Worm (Caenorhabditis elegans) whole organism, young adult: ENCODE data around the gene atic-1.

Experiments used
- B0261.1 ChIP-seq: sonication (generic microtip); optimal IDR thresholded peaks from 2 replicates; lab custom pipeline; 2016; ENCODE audit warnings: mild to moderate bottlenecking, missing genetic modification characterization, moderate library complexity, missing compliant biosample characterization
- F22D6.2 ChIP-seq: sonication (generic microtip); optimal IDR thresholded peaks from 2 replicates; lab custom pipeline; 2016; ENCODE audit warnings: mild to moderate bottlenecking, missing genetic modification characterization, missing compliant biosample characterization
- F33H1.4 ChIP-seq: fragments of 200-800 bp; sonication (Bioruptor generic); IDR thresholded peaks from 2 replicates; pipeline ENCODE4 v1.3.6; 2022; ENCODE audit warnings: missing genetic modification reagents, missing genetic modification characterization, missing compliant biosample characterization
- F39B2.1 ChIP-seq: fragments of 200-800 bp; sonication (Bioruptor generic); IDR thresholded peaks from 2 replicates; pipeline ENCODE4 v1.3.6; 2022; ENCODE audit warnings: missing genetic modification reagents, missing genetic modification characterization, missing compliant biosample characterization
- F52B5.7 ChIP-seq: sonication (generic microtip); optimal IDR thresholded peaks from 2 replicates; lab custom pipeline; 2016; ENCODE audit warnings: mild to moderate bottlenecking, missing genetic modification characterization, missing compliant biosample characterization
- K12H6.12 ChIP-seq: fragments of 200-800 bp; sonication (Bioruptor generic); optimal IDR thresholded peaks from 2 replicates; lab custom pipeline; 2018; ENCODE audit warnings: mild to moderate bottlenecking, missing genetic modification characterization, missing compliant biosample characterization
- Y53G8AR.9 ChIP-seq: fragments of 200-800 bp; sonication (Bioruptor generic); conservative IDR thresholded peaks from 2 replicates; pipeline ENCODE4 v1.3.6; 2022; ENCODE audit warnings: missing genetic modification reagents, missing genetic modification characterization, missing compliant biosample characterization
- Y79H2A.3 ChIP-seq: fragments of 200-800 bp; sonication (Bioruptor generic); conservative IDR thresholded peaks from 2 replicates; pipeline ENCODE4 v1.3.6; 2022; ENCODE audit warnings: missing genetic modification reagents, missing genetic modification characterization, missing compliant biosample characterization
- ZK185.1 ChIP-seq: sonication (generic microtip); optimal IDR thresholded peaks from 2 replicates; lab custom pipeline; 2016; ENCODE audit warnings: mild to moderate bottlenecking, missing genetic modification characterization, missing compliant biosample characterization; ENCODE audit not compliant: poor library complexity, severe bottlenecking
- akir-1 ChIP-seq: fragments of 200-800 bp; sonication (Bioruptor generic); optimal IDR thresholded peaks from 2 replicates; lab custom pipeline; 2018; ENCODE audit warnings: mild to moderate bottlenecking, missing genetic modification characterization, moderate library complexity, missing compliant biosample characterization
- atf-7 ChIP-seq: sonication (generic microtip); optimal IDR thresholded peaks from 2 replicates; lab custom pipeline; 2017; ENCODE audit warnings: mild to moderate bottlenecking, missing genetic modification characterization, missing compliant biosample characterization
- attf-5 ChIP-seq: fragments of 200-800 bp; sonication (Bioruptor generic); optimal IDR thresholded peaks from 2 replicates; lab custom pipeline; 2018; ENCODE audit warnings: mild to moderate bottlenecking, missing genetic modification characterization, missing compliant biosample characterization
- bed-2 ChIP-seq: fragments of 200-800 bp; sonication (Bioruptor generic); IDR thresholded peaks from 2 replicates; pipeline ENCODE4 v1.3.6; 2022; ENCODE audit warnings: missing genetic modification reagents, missing genetic modification characterization, missing compliant biosample characterization
- cebp-1 ChIP-seq, 2 experiments: fragments of 200-800 bp in 1 of 2; sonication (Bioruptor generic) in 1 of 2; sonication (generic microtip) in 1 of 2; IDR thresholded peaks in 1 of 2; optimal IDR thresholded peaks in 1 of 2; 2 replicates each; pipeline versions ENCODE4 v1.3.6 to Lab custom; 2017 to 2022; ENCODE audit warnings: missing compliant biosample characterization in 2 of 2, missing genetic modification characterization in 2 of 2, mild to moderate bottlenecking in 1 of 2, missing genetic modification reagents in 1 of 2, moderate library complexity in 1 of 2
- cebp-2 ChIP-seq: fragments of 200-800 bp; sonication (Bioruptor generic); IDR thresholded peaks from 2 replicates; pipeline ENCODE4 v1.3.6; 2022; ENCODE audit warnings: missing genetic modification characterization, missing compliant biosample characterization
- ceh-40 ChIP-seq: fragments of 200-800 bp; sonication (Bioruptor generic); IDR thresholded peaks from 2 replicates; pipeline ENCODE4 v1.3.6; 2022; ENCODE audit warnings: missing genetic modification characterization, missing compliant biosample characterization
- chd-7 ChIP-seq: sonication (generic microtip); optimal IDR thresholded peaks from 2 replicates; lab custom pipeline; 2016; ENCODE audit warnings: mild to moderate bottlenecking, missing genetic modification characterization, moderate library complexity, missing compliant biosample characterization
- dpl-1 ChIP-seq: fragments of 150-350 bp; optimal IDR thresholded peaks from 2 replicates; lab custom pipeline; 2014; ENCODE audit warnings: missing biosample characterization, missing genetic modification reagents, missing genetic modification characterization
- ekl-4 ChIP-seq: fragments of 200-800 bp; sonication (Bioruptor generic); IDR thresholded peaks from 2 replicates; pipeline ENCODE4 v1.3.6; 2022; ENCODE audit warnings: missing genetic modification reagents, missing genetic modification characterization, missing compliant biosample characterization
- him-1 ChIP-seq: sonication (generic microtip); optimal IDR thresholded peaks from 2 replicates; lab custom pipeline; 2016; ENCODE audit warnings: missing genotype, missing genetic modification reagents, missing genetic modification characterization, missing compliant biosample characterization
- hmg-1.2 ChIP-seq: fragments of 200-800 bp; sonication (Bioruptor generic); IDR thresholded peaks from 2 replicates; pipeline ENCODE4 v1.3.6; 2022; ENCODE audit warnings: missing genetic modification reagents, missing genetic modification characterization, missing compliant biosample characterization
- hsf-1 ChIP-seq: fragments of 200-800 bp; sonication (Bioruptor generic); IDR thresholded peaks from 2 replicates; pipeline ENCODE4 v1.3.6; 2022; ENCODE audit warnings: missing genetic modification reagents, missing genetic modification characterization, missing compliant biosample characterization
- lin-35 ChIP-seq, 3 experiments: fragments of 150-350 bp in 2 of 3; sonication (generic microtip) in 1 of 3; optimal IDR thresholded peaks; 2 replicates each; lab custom pipeline; 2014 to 2018; ENCODE audit warnings: missing biosample characterization in 3 of 3, missing genetic modification characterization in 3 of 3, missing genetic modification reagents in 3 of 3
- lsy-27 ChIP-seq: sonication (generic microtip); optimal IDR thresholded peaks from 2 replicates; lab custom pipeline; 2017; ENCODE audit warnings: missing genetic modification characterization, mild to moderate bottlenecking, missing compliant biosample characterization, antibody characterized with exemption, missing genotype, borderline replicate concordance; ENCODE audit not compliant: insufficient read depth
- madf-6 ChIP-seq: fragments of 200-800 bp; sonication (Bioruptor generic); IDR thresholded peaks from 2 replicates; pipeline ENCODE4 v1.3.6; 2022; ENCODE audit warnings: missing genetic modification reagents, missing genetic modification characterization, missing compliant biosample characterization
- madf-8 ChIP-seq: fragments of 200-800 bp; sonication (Bioruptor generic); conservative IDR thresholded peaks from 2 replicates; pipeline ENCODE4 v1.3.6; 2022; ENCODE audit warnings: missing genetic modification reagents, missing genetic modification characterization, missing compliant biosample characterization
- mel-28 ChIP-seq: sonication (generic microtip); optimal IDR thresholded peaks from 2 replicates; lab custom pipeline; 2016; ENCODE audit warnings: borderline replicate concordance, mild to moderate bottlenecking, missing genetic modification characterization, missing compliant biosample characterization
- nhr-80 ChIP-seq: sonication (generic microtip); optimal IDR thresholded peaks from 2 replicates; lab custom pipeline; 2016; ENCODE audit warnings: missing genetic modification characterization, missing compliant biosample characterization
- nhr-90 ChIP-seq: sonication (generic microtip); optimal IDR thresholded peaks from 2 replicates; lab custom pipeline; 2016; ENCODE audit warnings: missing genotype, mild to moderate bottlenecking, missing genetic modification characterization, missing compliant biosample characterization
- pbrm-1 ChIP-seq: fragments of 200-800 bp; sonication (Bioruptor generic); IDR thresholded peaks from 2 replicates; pipeline ENCODE4 v1.3.6; 2022; ENCODE audit warnings: missing genetic modification reagents, missing genetic modification characterization, missing compliant biosample characterization
- rcor-1 ChIP-seq: fragments of 200-800 bp; sonication (Bioruptor generic); IDR thresholded peaks from 2 replicates; pipeline ENCODE4 v1.3.6; 2022; ENCODE audit warnings: missing genetic modification reagents, missing genetic modification characterization, missing compliant biosample characterization
- rec-8 ChIP-seq, 2 experiments: sonication (generic microtip); optimal IDR thresholded peaks; 2 replicates each; lab custom pipeline; 2016; ENCODE audit warnings: mild to moderate bottlenecking in 2 of 2, missing genetic modification characterization in 2 of 2, missing genetic modification reagents in 2 of 2, missing genotype in 2 of 2, missing biosample characterization in 1 of 2, missing compliant biosample characterization in 1 of 2, moderate library complexity in 1 of 2
- rpc-1 ChIP-seq, 2 experiments: fragments of 150-350 bp in 1 of 2; sonication (generic microtip) in 1 of 2; optimal IDR thresholded peaks; 2 replicates each; lab custom pipeline; 2014 to 2018; ENCODE audit warnings: missing biosample characterization in 1 of 2, missing genetic modification characterization in 1 of 2, missing genetic modification reagents in 1 of 2, missing genotype in 1 of 2
- sdz-38 ChIP-seq: sonication (generic microtip); optimal IDR thresholded peaks from 2 replicates; lab custom pipeline; 2016; ENCODE audit warnings: missing genotype, missing genetic modification characterization, missing compliant biosample characterization
- somi-1 ChIP-seq: fragments of 200-800 bp; sonication (Bioruptor generic); optimal IDR thresholded peaks from 2 replicates; lab custom pipeline; 2018; ENCODE audit warnings: mild to moderate bottlenecking, missing genetic modification characterization, missing compliant biosample characterization
- zfh-2 ChIP-seq: fragments of 200-800 bp; sonication (Bioruptor generic); conservative IDR thresholded peaks from 2 replicates; pipeline ENCODE4 v1.3.6; 2022; ENCODE audit warnings: missing genetic modification reagents, missing genetic modification characterization, missing compliant biosample characterization
- zim-3 ChIP-seq: sonication (generic microtip); optimal IDR thresholded peaks from 2 replicates; lab custom pipeline; 2017; ENCODE audit warnings: mild to moderate bottlenecking, missing genetic modification characterization, moderate library complexity, missing compliant biosample characterization
- ztf-18 ChIP-seq: sonication (generic microtip); optimal IDR thresholded peaks from 2 replicates; lab custom pipeline; 2016; ENCODE audit warnings: missing genotype, mild to moderate bottlenecking, missing genetic modification characterization, missing compliant biosample characterization
- ztf-22 ChIP-seq: fragments of 200-800 bp; sonication (Bioruptor generic); optimal IDR thresholded peaks from 2 replicates; lab custom pipeline; 2018; ENCODE audit warnings: mild to moderate bottlenecking, missing genetic modification characterization, moderate library complexity, missing compliant biosample characterization
- ztf-25 ChIP-seq: fragments of 200-800 bp; sonication (Bioruptor generic); IDR thresholded peaks from 2 replicates; pipeline ENCODE4 v1.3.6; 2022; ENCODE audit warnings: missing genetic modification reagents, missing genetic modification characterization, missing compliant biosample characterization
- ztf-26 ChIP-seq: sonication (generic microtip); optimal IDR thresholded peaks from 2 replicates; lab custom pipeline; 2017; ENCODE audit warnings: missing genetic modification characterization, missing compliant biosample characterization
- ztf-28 ChIP-seq: fragments of 200-800 bp; sonication (Bioruptor generic); IDR thresholded peaks from 2 replicates; pipeline ENCODE4 v1.3.6; 2022; ENCODE audit warnings: missing genetic modification reagents, missing genetic modification characterization, missing compliant biosample characterization
- ztf-3 ChIP-seq: fragments of 200-800 bp; sonication (Bioruptor generic); optimal IDR thresholded peaks from 2 replicates; lab custom pipeline; 2018; ENCODE audit warnings: mild to moderate bottlenecking, missing genetic modification characterization, missing compliant biosample characterization

atic-1 gene

ce11 chrIV:7923982-7924480, 42.2 kb downstream of the atic-1 start, which contains the start of the genes xpo-3 and C49H3.3:
xpo-3 (minus strand) TSS chrIV:7924032.
C49H3.3 (plus strand) TSS chrIV:7924350.
- TF ChIP-seq B0261.1 (no peak), cebp-1 (GFP tag; IDR thresholded peaks at IDR 0.05; lab: Robert Waterston, UW) (no peak), cebp-1 (tag; optimal IDR thresholded peaks at IDR 0.05; lab: Kevin White, UChicago) (peak; percentile 25), F33H1.4 (GFP tag; lab: Robert Waterston, UW) (peak; percentile 74), ztf-3 (GFP tag; lab: Kevin White, UChicago) (no peak), attf-5 (GFP tag; lab: Kevin White, UChicago) (peak; percentile 56), nhr-80 (peak; percentile 37), hmg-1.2 (GFP tag; lab: Robert Waterston, UW) (peak; percentile 17; the same call in 1 of the 2 replicates)

DNA sequence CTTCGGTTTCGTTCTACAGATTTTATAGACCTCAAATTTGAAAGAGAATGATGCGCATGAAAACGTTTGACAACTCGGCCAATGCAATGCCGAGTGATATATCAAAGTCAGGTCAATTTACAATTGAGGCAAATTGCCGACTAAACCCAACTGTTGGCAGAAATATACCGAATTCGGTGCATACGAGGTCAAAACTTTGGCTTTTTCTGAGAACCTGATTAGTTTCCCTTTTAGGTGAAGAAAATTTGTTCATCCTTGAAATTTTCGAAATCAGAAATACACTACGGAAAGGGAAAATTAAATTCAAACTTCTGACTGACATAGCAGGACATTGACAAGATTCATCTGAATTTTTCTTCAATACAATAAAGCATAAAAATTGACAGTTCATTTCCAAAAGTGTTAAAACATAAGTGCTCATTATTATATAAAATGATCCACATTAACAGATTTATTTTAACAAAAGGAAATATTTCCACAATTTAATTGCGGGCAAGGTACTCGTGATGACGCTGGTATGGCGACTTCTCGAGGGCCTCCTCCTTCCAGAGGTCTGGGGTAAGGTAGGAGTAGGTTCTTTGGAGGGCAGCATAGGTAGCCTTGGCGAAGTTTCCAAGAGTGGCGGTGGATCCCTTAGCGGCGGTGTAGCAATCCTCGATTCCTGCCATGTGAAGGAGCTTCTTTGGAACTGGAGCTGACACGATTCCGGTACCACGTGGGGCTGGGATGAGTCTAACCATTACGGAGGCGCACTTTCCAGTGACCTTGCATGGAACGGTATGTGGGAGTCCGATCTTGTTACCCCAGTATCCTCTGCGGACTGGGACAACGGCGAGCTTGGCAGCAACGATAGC, 43.4 kb downstream of the atic-1 start:
- no peak for TF ChIP-seq mel-28
- TF ChIP-seq ceh-40: no peak
- TF ChIP-seq attf-5 (GFP tag; lab: Kevin White, UChicago): no peak
- TF ChIP-seq atf-7: no peak
- TF ChIP-seq ZK185.1 (tag; lab: Kevin White, UChicago): no peak
- no peak for TF ChIP-seq him-1 (tag; lab: Kevin White, UChicago)
- no peak for TF ChIP-seq dpl-1 (GFP tag; lab: Kevin White, UChicago)
- TF ChIP-seq ztf-18: no peak
- no peak for TF ChIP-seq lsy-27
- TF ChIP-seq akir-1 (GFP tag; lab: Kevin White, UChicago): no peak
- no peak for TF ChIP-seq ztf-28
- no peak for TF ChIP-seq madf-8 (GFP tag; lab: Robert Waterston, UW)
- no peak for TF ChIP-seq chd-7 (tag; lab: Kevin White, UChicago)
- TF ChIP-seq zfh-2 (GFP tag; lab: Robert Waterston, UW): peak; percentile 52
- no peak for TF ChIP-seq Y79H2A.3 (GFP tag; lab: Robert Waterston, UW)
- TF ChIP-seq rpc-1 (optimal IDR thresholded peaks at IDR 0.05; lab: Kevin White, UChicago): no peak
- no peak for TF ChIP-seq rpc-1 (tag; optimal IDR thresholded peaks at IDR 0.05; lab: Kevin White, UChicago)
- TF ChIP-seq hsf-1 (GFP tag; lab: Robert Waterston, UW): peak; percentile 64
- TF ChIP-seq F52B5.7 (tag; lab: Kevin White, UChicago): peak; percentile 18
- 0 out of 2 replicates have a peak, but pooled peaks have one; percentile 53 for TF ChIP-seq rcor-1 (GFP tag; lab: Robert Waterston, UW)
- TF ChIP-seq Y53G8AR.9 (GFP tag; lab: Robert Waterston, UW): peak; percentile 62; the same call in 1 of the 2 replicates
- TF ChIP-seq F22D6.2: no peak
- TF ChIP-seq rec-8 (tag; optimal IDR thresholded peaks at IDR 0.05; lab: Kevin White, UChicago): no peak
- TF ChIP-seq nhr-90 (tag; lab: Kevin White, UChicago): no peak
- TF ChIP-seq sdz-38 (tag; lab: Kevin White, UChicago): no peak
- TF ChIP-seq ekl-4 (GFP tag; lab: Robert Waterston, UW): peak; percentile 69
- TF ChIP-seq ztf-3 (GFP tag; lab: Kevin White, UChicago): no peak
- TF ChIP-seq ztf-25 (GFP tag; lab: Robert Waterston, UW): peak; percentile 50; the same call in 1 of the 2 replicates
- TF ChIP-seq ztf-26 (tag; lab: Kevin White, UChicago): no peak
- TF ChIP-seq zim-3 (tag; lab: Kevin White, UChicago): no peak
- TF ChIP-seq cebp-2: 0 out of 2 replicates have a peak, but pooled peaks have one; percentile 81
- TF ChIP-seq lin-35 (GFP tag; optimal IDR thresholded peaks at IDR 0.05; lab: Kevin White, UChicago): no peak
- no peak for TF ChIP-seq F39B2.1
- TF ChIP-seq bed-2: no peak
- TF ChIP-seq madf-6 (GFP tag; lab: Robert Waterston, UW): peak; percentile 62
- no peak for TF ChIP-seq somi-1 (GFP tag; lab: Kevin White, UChicago)
- no peak for TF ChIP-seq ztf-22
- no peak for TF ChIP-seq K12H6.12 (tag; lab: Kevin White, UChicago)
- no peak for TF ChIP-seq pbrm-1 (GFP tag; lab: Robert Waterston, UW)
